Worm (Caenorhabditis elegans): ENCODE measurements around the gene C14B4.2.

C14B4.2 gene

DNA sequence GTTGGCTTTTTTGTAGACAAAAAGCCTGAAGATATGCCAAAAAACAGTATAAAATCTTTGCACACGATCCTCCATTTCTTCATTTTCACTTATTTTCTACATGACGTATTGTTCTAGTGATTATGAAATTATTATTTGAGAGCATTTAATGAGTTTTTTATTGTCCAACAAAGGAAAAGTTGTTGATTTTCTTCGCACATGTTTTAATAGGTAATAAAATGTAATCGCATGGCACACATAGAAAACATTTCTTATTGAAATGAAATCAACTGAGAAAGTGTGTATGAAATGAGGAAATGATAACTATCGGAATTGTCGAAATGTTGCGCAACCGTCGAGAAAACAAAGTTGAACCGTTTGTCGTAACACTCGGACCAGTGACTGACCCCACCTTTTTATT lies 39.0 kb upstream of the C14B4.2 start:
- TF ChIP-seq dve-1 (tag; optimal IDR thresholded peaks at IDR 0.05; ENCODE audit: insufficient read depth): peak; percentile 48
- TF ChIP-seq daf-16 (GFP tag; optimal IDR thresholded peaks at IDR 0.05): no peak
- peak; percentile 79 for TF ChIP-seq daf-16 (tag; optimal IDR thresholded peaks at IDR 0.05)
- TF ChIP-seq pqm-1 (tag; optimal IDR thresholded peaks at IDR 0.05): peak; percentile 23
- peak; percentile 97 for TF ChIP-seq php-3 (GFP tag; IDR thresholded peaks at IDR 0.05)
- peak; percentile 5 for TF ChIP-seq nhr-28 (tag; optimal IDR thresholded peaks at IDR 0.05)
- no peak for TF ChIP-seq ZK337.2 (GFP tag; IDR thresholded peaks at IDR 0.05)
- TF ChIP-seq mxl-2 (GFP tag; conservative IDR thresholded peaks at IDR 0.05): no peak
- TF ChIP-seq zip-2 (tag; optimal IDR thresholded peaks at IDR 0.05): peak; percentile 50
- TF ChIP-seq hlh-11 (tag; optimal IDR thresholded peaks at IDR 0.05): peak; percentile 28
- no peak for TF ChIP-seq T20F7.1 (GFP tag; optimal IDR thresholded peaks at IDR 0.05)
- no peak for TF ChIP-seq egl-43 (GFP tag; IDR thresholded peaks at IDR 0.05)
- TF ChIP-seq snpc-4 (tag; optimal IDR thresholded peaks at IDR 0.05): no peak

DNA sequence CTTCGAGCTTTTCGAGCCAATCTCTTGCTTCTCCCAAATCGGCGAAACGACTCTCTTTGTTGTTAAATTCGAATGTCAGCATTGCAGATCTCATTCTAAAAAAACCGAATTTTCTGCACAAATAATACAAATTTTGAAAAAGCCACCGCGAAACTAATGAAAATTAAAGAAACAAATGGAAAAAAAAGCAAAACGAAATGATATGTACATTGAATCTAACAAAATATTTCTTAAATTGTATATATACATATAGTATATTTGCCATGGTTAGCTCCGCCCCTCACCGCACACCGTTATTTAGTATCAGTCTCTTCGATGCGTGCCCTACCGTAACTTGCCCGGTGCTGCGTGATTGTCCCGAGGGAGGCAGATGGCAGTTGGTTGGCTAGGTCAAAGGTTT lies 38.2 kb upstream of the C14B4.2 start, which contains the start of gene srw-86:
Gene srw-86, minus strand, starts transcription at position 101 of the 400 bp plus-strand sequence.
- TF ChIP-seq hlh-11 (tag; optimal IDR thresholded peaks at IDR 0.05) (no peak), F10B5.3 (tag; optimal IDR thresholded peaks at IDR 0.05) (no peak), ceh-20 (GFP tag; IDR thresholded peaks at IDR 0.05) (no peak), nhr-237 (tag; optimal IDR thresholded peaks at IDR 0.05) (no peak), dpl-1 (GFP tag; optimal IDR thresholded peaks at IDR 0.05) (no peak), hmg-1.1 (GFP tag; IDR thresholded peaks at IDR 0.05) (no peak), ceh-82 (tag; optimal IDR thresholded peaks at IDR 0.05) (no peak)

DNA sequence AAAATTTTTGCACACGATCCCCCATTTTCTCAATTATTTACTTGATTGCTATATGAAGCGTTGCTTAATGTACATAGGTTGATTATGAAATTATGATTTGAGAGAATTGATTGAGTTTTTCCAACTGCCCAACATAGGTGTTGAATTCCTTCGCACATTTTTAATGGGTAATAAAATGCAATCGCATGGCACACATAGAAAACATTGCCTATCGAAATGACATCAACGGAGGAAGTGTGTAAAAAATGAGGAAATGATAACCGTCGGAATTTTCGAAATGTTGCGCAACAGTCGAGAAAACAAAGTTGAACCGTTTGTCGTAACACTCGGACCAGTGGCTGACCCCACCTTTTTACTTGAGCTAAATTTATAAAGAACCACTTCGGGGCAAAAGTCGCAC lies 36.8 kb upstream of the C14B4.2 start:
- TF ChIP-seq zip-2 (tag; optimal IDR thresholded peaks at IDR 0.05): peak; percentile 3
- TF ChIP-seq php-3 (GFP tag; IDR thresholded peaks at IDR 0.05): peak; percentile 92

DNA sequence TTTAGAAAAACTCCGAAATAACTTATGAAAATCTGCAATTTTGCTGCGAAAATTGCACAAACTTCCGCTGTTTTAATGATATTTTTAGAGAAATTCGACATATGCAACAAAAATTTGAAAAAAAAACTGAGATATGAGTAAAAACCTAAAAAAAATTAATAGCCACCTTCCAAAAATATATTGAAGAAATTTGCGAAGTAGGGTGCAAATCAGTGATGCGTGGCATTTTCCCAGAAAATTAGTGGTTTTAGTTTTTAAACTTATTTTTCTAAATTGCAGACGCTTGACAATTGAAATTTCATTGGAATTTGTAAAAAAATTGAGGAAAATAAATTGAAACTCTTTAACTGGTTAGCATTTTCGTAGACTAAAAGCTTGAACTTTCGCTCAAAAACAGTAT lies 36.4 kb upstream of the C14B4.2 start, which contains the start of gene C25F9.13:
Gene C25F9.13, minus strand, starts transcription at position 101 of the 400 bp plus-strand sequence.
- TF ChIP-seq fkh-10 (GFP tag; optimal IDR thresholded peaks at IDR 0.05): no peak
- TF ChIP-seq F10B5.3 (tag; optimal IDR thresholded peaks at IDR 0.05): no peak

DNA sequence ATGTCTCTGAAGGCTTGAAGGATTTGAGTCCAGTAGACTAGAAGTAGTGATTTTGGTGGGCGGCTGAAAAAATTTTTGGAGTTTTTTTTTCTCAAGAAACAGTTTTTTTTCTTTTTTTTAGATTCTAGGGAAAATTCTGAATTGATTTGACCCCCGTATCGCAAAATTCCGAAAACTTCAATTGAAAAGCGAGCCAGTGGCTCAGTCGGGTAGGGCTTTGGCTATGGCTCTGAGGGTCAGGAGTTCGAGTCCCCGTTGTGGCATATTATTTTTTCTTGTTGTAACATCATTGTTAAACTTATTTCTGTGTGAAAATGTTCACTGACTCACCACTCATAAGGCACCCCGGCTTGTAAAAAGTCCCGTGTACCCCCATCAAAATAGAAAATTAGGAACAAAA lies 35.9 kb upstream of the C14B4.2 start:
- TF ChIP-seq nhr-102 (tag; optimal IDR thresholded peaks at IDR 0.05) (no peak), Y105C5A.15 (GFP tag; IDR thresholded peaks at IDR 0.05) (no peak), egl-27 (tag; optimal IDR thresholded peaks at IDR 0.05) (no peak), unc-39 (tag; optimal IDR thresholded peaks at IDR 0.05) (no peak), nhr-11 (tag; optimal IDR thresholded peaks at IDR 0.05) (no peak), daf-19 (GFP tag; conservative IDR thresholded peaks at IDR 0.05) (no peak), duxl-1 (tag; optimal IDR thresholded peaks at IDR 0.05; ENCODE audit: poor library complexity) (no peak), T26A8.4 (GFP tag; IDR thresholded peaks at IDR 0.05) (no peak), ces-1 (GFP tag; optimal IDR thresholded peaks at IDR 0.05) (no peak), madf-5 (GFP tag; IDR thresholded peaks at IDR 0.05) (no peak)

DNA sequence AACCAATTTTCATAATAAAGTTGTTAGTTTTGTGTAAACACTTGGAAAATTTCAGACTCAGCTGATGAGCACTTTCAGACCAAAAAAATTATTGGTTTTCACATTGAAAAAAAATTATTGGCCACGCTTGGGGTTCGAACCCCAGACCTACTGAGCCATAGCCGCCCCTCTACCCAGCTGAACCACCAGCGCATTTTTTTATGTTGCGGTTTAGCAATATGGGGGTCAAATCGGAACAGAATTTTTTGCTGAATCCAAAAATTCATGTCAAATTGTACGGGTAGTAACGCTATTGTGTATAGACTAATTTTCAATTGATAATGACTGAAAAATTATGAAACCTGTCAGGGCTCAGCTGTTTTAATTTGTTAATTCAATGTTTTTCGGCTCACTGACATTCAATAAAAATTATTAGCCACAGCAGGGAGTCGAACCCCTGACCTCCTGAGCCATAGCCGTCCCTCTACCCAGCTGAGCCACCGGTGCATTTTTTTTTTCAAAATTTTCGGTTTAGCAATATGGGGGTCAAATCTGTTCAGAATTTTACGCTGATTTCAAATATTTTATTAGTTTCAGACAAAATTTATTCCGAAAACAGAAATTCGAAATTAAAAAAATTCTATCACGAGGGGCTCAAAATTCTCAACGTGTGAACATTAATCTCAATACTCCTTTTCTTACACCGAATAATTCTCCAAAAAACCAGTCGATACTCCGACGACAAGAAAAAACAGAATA lies 34.3 kb upstream of the C14B4.2 start:
- TF ChIP-seq lin-38 (GFP tag; IDR thresholded peaks at IDR 0.05): 0 out of 2 replicates have a peak, but pooled peaks have one; percentile 34
- peak in 1 of 2 experiments; percentile 62 for TF ChIP-seq unc-62 (GFP tag; optimal IDR thresholded peaks at IDR 0.05 in 1 of 2)
- TF ChIP-seq unc-62 (tag; optimal IDR thresholded peaks at IDR 0.05): no peak
- no peak for TF ChIP-seq egl-27 (tag; optimal IDR thresholded peaks at IDR 0.05)
